Fruit fly (Drosophila melanogaster): ENCODE measurements around the gene CG15561.

- TF ChIP-seq gl (tag; optimal IDR thresholded peaks at IDR 0.05) (no peak), CG17806 (tag; optimal IDR thresholded peaks at IDR 0.05) (no peak), CG34367 (tag; optimal IDR thresholded peaks at IDR 0.05) (no peak), CG9948 (tag; optimal IDR thresholded peaks at IDR 0.05) (no peak), CG12605 (GFP tag; IDR thresholded peaks at IDR 0.05) (no peak), Pif1A (GFP tag; optimal IDR thresholded peaks at IDR 0.05) (no peak), Ets98B (GFP tag; IDR thresholded peaks at IDR 0.05) (no peak), fd96Ca (GFP tag; IDR thresholded peaks at IDR 0.05) (0 out of 3 replicates have a peak, but pooled peaks have one; percentile 20), CG32121 (GFP tag; IDR thresholded peaks at IDR 0.05) (no peak), CG4496 (GFP tag; IDR thresholded peaks at IDR 0.05) (no peak), rn (GFP tag; IDR thresholded peaks at IDR 0.05) (no peak)
These were observed 19.0 kb downstream of the CG15561 start, which contains the start of gene CG1544 for dm6 chr3R:31196731-31197130.
